Fruit fly (Drosophila melanogaster): ENCODE results near the gene Idua.

Gene Idua

DNA sequence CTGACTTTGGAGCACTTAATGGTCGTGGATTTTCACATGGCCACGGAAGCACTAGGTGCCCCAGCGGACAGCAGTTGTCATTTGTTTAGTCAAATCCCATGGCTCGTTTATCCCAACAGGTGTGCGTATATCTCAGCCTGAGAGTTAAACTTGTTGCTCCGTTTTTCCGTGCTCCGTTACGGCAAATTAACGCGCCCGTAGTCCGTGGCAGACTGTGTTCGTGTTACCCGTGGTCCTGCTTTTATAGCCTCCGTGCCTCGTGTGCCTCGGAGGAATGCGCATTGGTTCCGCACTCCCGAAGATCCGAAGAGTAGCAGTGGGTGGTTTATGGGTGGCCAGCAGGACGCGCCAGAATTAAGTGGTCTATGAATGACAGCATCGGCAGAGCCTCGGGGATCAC lies 36.1 kb upstream of the Idua start, which contains the start of gene Gyc32E:
TSS of gene Gyc32E (minus strand) at position 133 of the 400 bp plus-strand sequence.
- no peak for TF ChIP-seq Hr78 (GFP tag; optimal IDR thresholded peaks at IDR 0.05)
- no peak for TF ChIP-seq Abd-B (GFP tag; optimal IDR thresholded peaks at IDR 0.05)
- no peak for TF ChIP-seq Vsx2 (GFP tag; optimal IDR thresholded peaks at IDR 0.05; ENCODE audit: partially characterized antibody)
- TF ChIP-seq Jra (GFP tag; optimal IDR thresholded peaks at IDR 0.05): no peak
- TF ChIP-seq jim (GFP tag; optimal IDR thresholded peaks at IDR 0.05): no peak
- TF ChIP-seq tai (GFP tag; optimal IDR thresholded peaks at IDR 0.05): no peak
- no peak for TF ChIP-seq ey (GFP tag; optimal IDR thresholded peaks at IDR 0.05)
- no peak for TF ChIP-seq OdsH (GFP tag; optimal IDR thresholded peaks at IDR 0.05)
- TF ChIP-seq foxo (GFP tag; optimal IDR thresholded peaks at IDR 0.05): no peak
- no peak for TF ChIP-seq dl (GFP tag; optimal IDR thresholded peaks at IDR 0.05; ENCODE audit: insufficient read depth in 1 of 2, partially characterized antibody in 2 of 2)
- TF ChIP-seq HLH106 (tag; optimal IDR thresholded peaks at IDR 0.05): no peak
- TF ChIP-seq N (GFP tag; optimal IDR thresholded peaks at IDR 0.05): no peak
- TF ChIP-seq sv (GFP tag; optimal IDR thresholded peaks at IDR 0.05): no peak

DNA sequence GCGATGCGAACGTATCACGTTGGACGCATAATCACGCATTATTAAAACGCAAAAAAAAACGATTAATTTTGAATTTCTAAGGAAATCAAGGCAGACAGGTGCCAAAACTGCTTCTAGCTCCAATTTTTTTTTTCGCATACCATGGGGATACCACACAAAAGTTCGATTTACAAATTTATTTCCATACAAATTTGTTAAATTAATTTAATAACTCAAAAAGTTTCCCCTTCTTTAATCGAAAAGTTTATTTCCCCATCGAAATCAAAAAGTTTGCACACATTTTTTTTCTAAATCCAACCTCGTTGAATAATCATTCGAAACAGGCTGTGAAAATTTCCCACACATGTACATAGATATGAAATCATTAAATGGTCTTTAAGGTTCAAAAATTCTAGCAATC lies 32.5 kb upstream of the Idua start, which contains the start of gene CG31867:
TSS of gene CG31867 (minus strand) at position 101 of the 400 bp plus-strand sequence.
- TF ChIP-seq fru (GFP tag; optimal IDR thresholded peaks at IDR 0.05) (no peak), N (GFP tag; optimal IDR thresholded peaks at IDR 0.05) (no peak), pan (optimal IDR thresholded peaks at IDR 0.05) (no peak), tai (GFP tag; optimal IDR thresholded peaks at IDR 0.05) (no peak), Myc (optimal IDR thresholded peaks at IDR 0.05) (no peak), sv (GFP tag; optimal IDR thresholded peaks at IDR 0.05) (no peak), Abd-B (GFP tag; optimal IDR thresholded peaks at IDR 0.05) (no peak), h (GFP tag; optimal IDR thresholded peaks at IDR 0.05) (no peak), CrebA (GFP tag; optimal IDR thresholded peaks at IDR 0.05; ENCODE audit: borderline replicate concordance) (no peak), brk (GFP tag; optimal IDR thresholded peaks at IDR 0.05) (no peak), Jra (GFP tag; optimal IDR thresholded peaks at IDR 0.05) (no peak), Hr83 (GFP tag; optimal IDR thresholded peaks at IDR 0.05; ENCODE audit: poor library complexity, severe bottlenecking) (no peak), Dfd (GFP tag; optimal IDR thresholded peaks at IDR 0.05) (no peak), rgr (GFP tag; optimal IDR thresholded peaks at IDR 0.05) (no peak), Rel (GFP tag; optimal IDR thresholded peaks at IDR 0.05) (no peak), Rel (tag; optimal IDR thresholded peaks at IDR 0.05) (no peak), HLH106 (tag; optimal IDR thresholded peaks at IDR 0.05) (no peak), jim (GFP tag; optimal IDR thresholded peaks at IDR 0.05) (no peak)

- TF ChIP-seq Vsx2 (GFP tag; optimal IDR thresholded peaks at IDR 0.05; ENCODE audit: partially characterized antibody) (no peak), CG9705 (GFP tag; optimal IDR thresholded peaks at IDR 0.05) (no peak), Rel (GFP tag; optimal IDR thresholded peaks at IDR 0.05) (no peak), Rel (tag; optimal IDR thresholded peaks at IDR 0.05) (no peak), Abd-B (GFP tag; optimal IDR thresholded peaks at IDR 0.05) (no peak), Sp1 (GFP tag; optimal IDR thresholded peaks at IDR 0.05) (no peak), br (GFP tag; optimal IDR thresholded peaks at IDR 0.05) (no peak), h (GFP tag; optimal IDR thresholded peaks at IDR 0.05) (no peak), dl (GFP tag; optimal IDR thresholded peaks at IDR 0.05; ENCODE audit: insufficient read depth in 1 of 2, partially characterized antibody in 2 of 2) (no peak)
Observed at dm6 chr2L:11136093-11136492, 23.2 kb upstream of the Idua start, which contains the start of gene hgo. Gene hgo (plus strand): TSS chr2L:11136393.

DNA sequence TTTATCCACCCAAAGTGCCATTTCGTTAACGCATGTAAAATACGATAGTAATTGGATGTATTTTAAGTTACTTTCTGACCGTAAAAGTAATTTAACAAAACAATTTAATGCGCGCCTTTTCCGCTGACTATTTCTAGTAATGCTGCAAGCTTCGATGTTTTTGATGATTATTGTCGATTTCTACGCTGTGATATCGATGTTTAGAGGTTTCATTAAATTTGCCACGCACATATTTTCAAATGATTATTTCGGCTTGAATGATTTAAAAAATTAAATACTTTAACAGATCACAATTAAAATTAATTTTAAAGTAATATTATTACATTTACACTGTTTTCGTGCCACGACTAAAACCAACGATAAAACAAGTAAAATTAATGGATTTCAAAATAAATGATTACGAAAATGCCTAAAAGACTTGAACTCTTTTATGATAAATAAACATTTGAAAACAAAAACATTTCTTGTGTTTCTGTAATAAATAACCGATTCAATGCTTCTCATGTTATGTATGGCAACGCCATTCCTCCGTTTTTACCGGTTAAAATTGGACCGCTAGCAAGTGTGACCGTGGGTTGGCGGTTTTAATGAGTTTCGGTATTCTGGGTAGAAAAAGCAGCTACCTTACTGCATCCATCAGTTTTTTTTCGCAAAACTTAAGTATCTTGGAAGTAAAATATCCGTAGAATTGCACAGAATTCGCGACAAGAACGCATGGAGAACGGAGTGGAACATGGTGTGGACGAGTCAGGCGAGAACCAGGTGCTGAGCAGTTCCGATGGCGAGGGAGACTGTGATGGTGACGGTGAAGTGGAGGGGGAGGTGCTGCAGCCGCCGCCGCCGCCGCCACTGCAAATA lies 17.5 kb upstream of the Idua start, which contains the start of the genes RfC38 and CG4751:
TSS of gene RfC38 (minus strand) at position 495 of the 858 bp plus-strand sequence.
TSS of gene CG4751 (plus strand) at position 587 of the 858 bp plus-strand sequence.
- no peak for TF ChIP-seq sv (GFP tag; optimal IDR thresholded peaks at IDR 0.05)
- no peak for TF ChIP-seq Sp1 (GFP tag; optimal IDR thresholded peaks at IDR 0.05)
- no peak for TF ChIP-seq N (GFP tag; optimal IDR thresholded peaks at IDR 0.05)
- TF ChIP-seq woc (GFP tag; optimal IDR thresholded peaks at IDR 0.05): no peak
- peak; percentile 47 for TF ChIP-seq Myc (optimal IDR thresholded peaks at IDR 0.05)
- no peak for TF ChIP-seq dsf (GFP tag; optimal IDR thresholded peaks at IDR 0.05; ENCODE audit: borderline replicate concordance)

- TF ChIP-seq CG32264 (GFP tag; optimal IDR thresholded peaks at IDR 0.05) (peak; percentile 46), foxo (GFP tag; optimal IDR thresholded peaks at IDR 0.05) (peak; percentile 4 to 92), jim (GFP tag; optimal IDR thresholded peaks at IDR 0.05) (no peak), Myc (optimal IDR thresholded peaks at IDR 0.05) (peak; percentile 69), woc (GFP tag; optimal IDR thresholded peaks at IDR 0.05) (peak; percentile 86), Abd-B (GFP tag; optimal IDR thresholded peaks at IDR 0.05) (no peak), Dif (GFP tag; optimal IDR thresholded peaks at IDR 0.05; ENCODE audit: partially characterized antibody) (no peak), Jra (GFP tag; optimal IDR thresholded peaks at IDR 0.05) (no peak), dsf (GFP tag; optimal IDR thresholded peaks at IDR 0.05; ENCODE audit: borderline replicate concordance) (peak; percentile 84), sage (GFP tag; optimal IDR thresholded peaks at IDR 0.05) (no peak), Mio (GFP tag; optimal IDR thresholded peaks at IDR 0.05) (peak; percentile 53), sv (GFP tag; optimal IDR thresholded peaks at IDR 0.05) (peak; percentile 84), HLH106 (tag; optimal IDR thresholded peaks at IDR 0.05) (peak; percentile 78), pan (optimal IDR thresholded peaks at IDR 0.05) (no peak), OdsH (GFP tag; optimal IDR thresholded peaks at IDR 0.05) (peak; percentile 79), Hr83 (GFP tag; optimal IDR thresholded peaks at IDR 0.05; ENCODE audit: poor library complexity, severe bottlenecking) (peak; percentile 82), ey (GFP tag; optimal IDR thresholded peaks at IDR 0.05) (peak; percentile 87), GATAd (GFP tag; optimal IDR thresholded peaks at IDR 0.05) (peak; percentile 67), psq (GFP tag; optimal IDR thresholded peaks at IDR 0.05) (peak; percentile 73), fru (GFP tag; optimal IDR thresholded peaks at IDR 0.05) (no peak), CG9705 (GFP tag; optimal IDR thresholded peaks at IDR 0.05) (peak; percentile 65)
Observed at dm6 chr2L:11123499-11123898, 10.6 kb upstream of the Idua start, which contains the start of the genes Csl4 and Nup160. Gene Csl4 (minus strand): TSS chr2L:11123567. Gene Nup160 (plus strand): TSS chr2L:11123777.
